Worm (Caenorhabditis elegans): ENCODE results near the gene mif-2.

ce11 chrV:11943737-11944136, 34.5 kb downstream of the mif-2 start:
- no peak for TF ChIP-seq elt-2 (tag; optimal IDR thresholded peaks at IDR 0.05)
- no peak for TF ChIP-seq nfya-1 (tag; optimal IDR thresholded peaks at IDR 0.05)
- no peak for TF ChIP-seq ceh-9 (tag; optimal IDR thresholded peaks at IDR 0.05)
